Worm (Caenorhabditis elegans) whole organism, L1 larva: ENCODE results near the gene fipr-8.

Source experiments
- blmp-1 ChIP-seq: fragments of 150-350 bp; optimal IDR thresholded peaks from 2 replicates; lab custom pipeline; 2014; ENCODE audit warnings: missing biosample characterization, missing genetic modification characterization
- ceh-8 ChIP-seq: fragments of 200-800 bp; sonication (Bioruptor generic); optimal IDR thresholded peaks from 2 replicates; lab custom pipeline; 2018; ENCODE audit warnings: mild to moderate bottlenecking, missing genetic modification characterization, moderate library complexity, missing compliant biosample characterization
- elt-3 ChIP-seq, 6 experiments: fragments of 150-350 bp in 1 of 6; sonication (generic microtip); optimal IDR thresholded peaks; 2 replicates each; lab custom pipeline; 2017 to 2018; ENCODE audit warnings: missing biosample characterization in 6 of 6, missing genetic modification characterization in 6 of 6, inconsistent platforms in 1 of 6
- fkh-8 ChIP-seq: sonication (generic microtip); optimal IDR thresholded peaks from 2 replicates; lab custom pipeline; 2016; ENCODE audit warnings: mild to moderate bottlenecking, missing genetic modification characterization, missing compliant biosample characterization
- fos-1 ChIP-seq: fragments of 150-350 bp; optimal IDR thresholded peaks from 2 replicates; lab custom pipeline; 2014; ENCODE audit warnings: missing biosample characterization, missing genetic modification characterization
- lsy-2 ChIP-seq, 2 experiments: fragments of 150-350 bp; optimal IDR thresholded peaks; 2 replicates each; lab custom pipeline; 2014; ENCODE audit warnings: missing biosample characterization in 2 of 2, missing genetic modification characterization in 2 of 2
- mep-1 ChIP-seq: fragments of 150-350 bp; optimal IDR thresholded peaks from 2 replicates; lab custom pipeline; 2014; ENCODE audit warnings: missing biosample characterization, missing genetic modification characterization
- nhr-237 ChIP-seq: fragments of 150-350 bp; optimal IDR thresholded peaks from 2 replicates; lab custom pipeline; 2014; ENCODE audit warnings: missing biosample characterization, missing genetic modification characterization
- skn-1 ChIP-seq: fragments of 150-350 bp; optimal IDR thresholded peaks from 2 replicates; lab custom pipeline; 2014; ENCODE audit warnings: missing biosample characterization, missing genetic modification characterization
- snpc-4 ChIP-seq: fragments of 150-350 bp; optimal IDR thresholded peaks from 2 replicates; lab custom pipeline; 2014; ENCODE audit warnings: missing biosample characterization, missing genetic modification characterization
- unc-130 ChIP-seq: fragments of 150-350 bp; optimal IDR thresholded peaks from 2 replicates; lab custom pipeline; 2017; ENCODE audit warnings: missing biosample characterization, missing genetic modification characterization, inconsistent platforms
- zag-1 ChIP-seq: fragments of 150-350 bp; optimal IDR thresholded peaks from 2 replicates; lab custom pipeline; 2014; ENCODE audit warnings: missing biosample characterization, missing genetic modification characterization

DNA sequence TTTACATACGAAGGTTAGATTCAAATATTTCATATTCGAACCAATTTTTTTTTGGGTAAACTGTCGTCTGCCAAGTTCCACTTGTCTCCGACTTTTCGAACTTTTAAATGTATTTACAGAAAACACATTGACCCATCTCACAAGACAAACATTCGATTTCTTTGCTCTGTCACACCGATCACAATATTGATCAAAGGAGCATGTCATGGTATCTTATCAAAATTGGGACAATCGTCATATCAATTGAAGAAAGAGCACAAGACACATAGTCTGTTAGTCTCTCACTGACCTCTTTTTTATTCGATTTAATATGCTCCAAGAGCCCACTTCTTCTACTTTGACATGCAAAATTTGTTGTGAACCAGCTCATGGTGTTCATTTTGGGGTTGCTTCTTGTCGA is 16.3 kb upstream of the fipr-8 start, which contains the start of gene nhr-232:
- no peak for TF ChIP-seq elt-3 (tag; optimal IDR thresholded peaks at IDR 0.05; lab: Kevin White, UChicago)
- no peak for TF ChIP-seq skn-1 (tag; lab: Kevin White, UChicago)
- no peak for TF ChIP-seq mep-1 (tag; lab: Kevin White, UChicago)
- TF ChIP-seq lsy-2 (tag; optimal IDR thresholded peaks at IDR 0.05; lab: Kevin White, UChicago) = no peak
- TF ChIP-seq fkh-8 = no peak
- TF ChIP-seq nhr-237 (tag; lab: Kevin White, UChicago) = no peak
- no peak for TF ChIP-seq blmp-1 (tag; lab: Kevin White, UChicago)
- TF ChIP-seq snpc-4 (tag; lab: Kevin White, UChicago) = no peak
- TF ChIP-seq ceh-8 (GFP tag; lab: Kevin White, UChicago) = no peak
- no peak for TF ChIP-seq zag-1 (tag; lab: Kevin White, UChicago)
- TF ChIP-seq unc-130 (tag; lab: Kevin White, UChicago) = no peak
- TF ChIP-seq fos-1 = no peak
